Worm (Caenorhabditis elegans) whole organism, L2 larva: ENCODE results near the gene lrpr-1.

Source experiments
- aly-2 ChIP-seq: fragments of 150-350 bp; optimal IDR thresholded peaks from 2 replicates; lab custom pipeline; 2014; ENCODE audit warnings: missing biosample characterization, missing genetic modification characterization
- ama-1 ChIP-seq: fragments of 150-350 bp; optimal IDR thresholded peaks from 2 replicates; lab custom pipeline; 2018; ENCODE audit warnings: inconsistent platforms
- blmp-1 ChIP-seq: sonication (generic microtip); optimal IDR thresholded peaks from 2 replicates; lab custom pipeline; 2017; ENCODE audit warnings: missing genetic modification characterization, mild to moderate bottlenecking, missing compliant biosample characterization, antibody characterized with exemption, moderate library complexity; ENCODE audit not compliant: insufficient read depth
- lin-13 ChIP-seq: fragments of 150-350 bp; optimal IDR thresholded peaks from 2 replicates; lab custom pipeline; 2014; ENCODE audit warnings: missing biosample characterization, missing genetic modification reagents, missing genetic modification characterization
- mdl-1 ChIP-seq, 2 experiments: fragments of 150-350 bp in 1 of 2; sonication (generic microtip) in 1 of 2; optimal IDR thresholded peaks; 2 replicates each; lab custom pipeline; 2017; ENCODE audit warnings: missing biosample characterization in 2 of 2, missing genetic modification characterization in 2 of 2
- nhr-10 ChIP-seq: sonication (generic microtip); optimal IDR thresholded peaks from 2 replicates; lab custom pipeline; 2017; ENCODE audit warnings: missing biosample characterization, missing genetic modification characterization
- nhr-11 ChIP-seq: fragments of 150-350 bp; optimal IDR thresholded peaks from 2 replicates; lab custom pipeline; 2014; ENCODE audit warnings: missing biosample characterization, missing genetic modification characterization
- nhr-23 ChIP-seq: fragments of 150-350 bp; optimal IDR thresholded peaks from 2 replicates; lab custom pipeline; 2014; ENCODE audit warnings: missing biosample characterization, missing genetic modification reagents, missing genetic modification characterization
- nhr-25 ChIP-seq: fragments of 150-350 bp; sonication (generic microtip); optimal IDR thresholded peaks from 3 replicates; lab custom pipeline; 2014; ENCODE audit warnings: missing biosample characterization, missing genetic modification characterization
- nhr-77 ChIP-seq: fragments of 150-350 bp; optimal IDR thresholded peaks from 2 replicates; lab custom pipeline; 2014; ENCODE audit warnings: missing biosample characterization, missing genetic modification characterization
- sem-4 ChIP-seq: fragments of 150-350 bp; optimal IDR thresholded peaks from 2 replicates; lab custom pipeline; 2014; ENCODE audit warnings: missing biosample characterization, missing genetic modification reagents, missing genetic modification characterization
- unc-39 ChIP-seq: fragments of 150-350 bp; optimal IDR thresholded peaks from 2 replicates; lab custom pipeline; 2014; ENCODE audit warnings: missing biosample characterization, missing genetic modification characterization
- unc-62 ChIP-seq: fragments of 150-350 bp; optimal IDR thresholded peaks from 2 replicates; lab custom pipeline; 2014; ENCODE audit warnings: missing biosample characterization, missing genetic modification reagents, missing genetic modification characterization

DNA sequence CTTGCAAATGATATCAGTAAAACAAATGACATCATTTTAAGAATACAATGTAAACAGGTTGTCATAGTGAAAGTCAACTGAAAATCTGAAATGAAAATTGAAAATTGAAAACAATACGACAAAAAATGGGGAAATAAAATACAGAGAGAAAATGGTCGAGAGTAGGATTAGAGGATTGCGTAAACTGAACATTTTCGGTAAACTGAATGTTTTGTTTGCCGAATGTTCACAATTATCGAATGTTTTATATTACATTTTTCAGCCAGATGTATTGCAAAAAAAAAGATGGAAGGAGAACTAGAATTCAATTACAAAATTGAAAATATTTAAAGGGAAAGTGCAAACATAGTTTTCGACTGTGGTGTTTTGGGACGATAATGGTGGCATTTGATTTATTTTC lies 52.6 kb downstream of the lrpr-1 start, which contains the start of gene F26F12.5:
- TF ChIP-seq nhr-11 (no peak), sem-4 (tag; lab: Kevin White, UChicago) (no peak), mdl-1 (tag; optimal IDR thresholded peaks at IDR 0.05; lab: Kevin White, UChicago) (no peak), blmp-1 (tag; lab: Kevin White, UChicago) (no peak), unc-39 (tag; lab: Kevin White, UChicago) (no peak), nhr-25 (tag; lab: Kevin White, UChicago) (no peak), lin-13 (no peak), nhr-77 (tag; lab: Kevin White, UChicago) (no peak), unc-62 (GFP tag; lab: Kevin White, UChicago) (no peak), ama-1 (no peak), nhr-23 (tag; lab: Kevin White, UChicago) (no peak), aly-2 (tag; lab: Kevin White, UChicago) (no peak), nhr-10 (tag; lab: Kevin White, UChicago) (no peak)
